Worm (Caenorhabditis elegans) whole organism, mixed stage, embryonic: Measurements from ENCODE around the gene har-1.

Source experiments
- M03D4.4 ChIP-seq: sonication (generic microtip); optimal IDR thresholded peaks from 2 replicates; lab custom pipeline; 2017; ENCODE audit warnings: mild to moderate bottlenecking, missing genetic modification characterization, missing compliant biosample characterization
- blmp-1 ChIP-seq: fragments of 150-350 bp; optimal IDR thresholded peaks from 2 replicates; lab custom pipeline; 2014; ENCODE audit warnings: missing biosample characterization, missing genetic modification characterization
- ceh-39 ChIP-seq: fragments of 150-350 bp; optimal IDR thresholded peaks from 2 replicates; lab custom pipeline; 2014; ENCODE audit warnings: missing biosample characterization, missing genetic modification characterization
- ceh-43 ChIP-seq: fragments of 200-800 bp; sonication (Bioruptor generic); optimal IDR thresholded peaks from 2 replicates; lab custom pipeline; 2018; ENCODE audit warnings: mild to moderate bottlenecking, missing genetic modification characterization, moderate library complexity, missing compliant biosample characterization
- ces-1 ChIP-seq: fragments of 150-350 bp; optimal IDR thresholded peaks from 2 replicates; lab custom pipeline; 2014; ENCODE audit warnings: missing biosample characterization, missing genetic modification reagents, missing genetic modification characterization
- cnd-1 ChIP-seq: fragments of 200-800 bp; sonication (Bioruptor generic); optimal IDR thresholded peaks from 2 replicates; lab custom pipeline; 2018; ENCODE audit warnings: mild to moderate bottlenecking, missing genetic modification characterization, missing compliant biosample characterization
- drap-1 ChIP-seq: fragments of 200-800 bp; sonication (Bioruptor generic); optimal IDR thresholded peaks from 3 replicates; lab custom pipeline; 2018; ENCODE audit warnings: mild to moderate bottlenecking, missing genetic modification characterization, missing compliant biosample characterization
- elt-1 ChIP-seq: sonication (generic microtip); optimal IDR thresholded peaks from 2 replicates; lab custom pipeline; 2017; ENCODE audit warnings: missing genetic modification characterization, mild to moderate bottlenecking, missing compliant biosample characterization, antibody characterized with exemption, moderate library complexity, borderline replicate concordance; ENCODE audit not compliant: insufficient read depth
- hlh-1 ChIP-seq: fragments of 150-350 bp; optimal IDR thresholded peaks from 2 replicates; lab custom pipeline; 2014; ENCODE audit warnings: missing biosample characterization, missing genetic modification reagents, missing genetic modification characterization
- lin-13 ChIP-seq: fragments of 150-350 bp; optimal IDR thresholded peaks from 2 replicates; lab custom pipeline; 2014; ENCODE audit warnings: missing biosample characterization, missing genetic modification characterization
- lin-32 ChIP-seq: fragments of 200-800 bp; sonication (Bioruptor generic); optimal IDR thresholded peaks from 2 replicates; lab custom pipeline; 2018; ENCODE audit warnings: mild to moderate bottlenecking, missing genetic modification characterization, missing compliant biosample characterization
- lsy-2 ChIP-seq: fragments of 150-350 bp; optimal IDR thresholded peaks from 2 replicates; lab custom pipeline; 2014; ENCODE audit warnings: missing biosample characterization, missing genetic modification characterization
- mab-5 ChIP-seq: fragments of 150-350 bp; optimal IDR thresholded peaks from 2 replicates; lab custom pipeline; 2014; ENCODE audit warnings: missing biosample characterization, missing genetic modification characterization
- mep-1 ChIP-seq: fragments of 150-350 bp; optimal IDR thresholded peaks from 2 replicates; lab custom pipeline; 2017; ENCODE audit warnings: missing biosample characterization, missing genetic modification reagents, missing genetic modification characterization, inconsistent platforms
- mls-2 ChIP-seq: sonication (generic microtip); optimal IDR thresholded peaks from 2 replicates; lab custom pipeline; 2016; ENCODE audit warnings: mild to moderate bottlenecking, missing genetic modification characterization, moderate library complexity, missing compliant biosample characterization
- nhr-2 ChIP-seq: fragments of 150-350 bp; optimal IDR thresholded peaks from 2 replicates; lab custom pipeline; 2014; ENCODE audit warnings: missing biosample characterization, missing genetic modification characterization
- nhr-237 ChIP-seq: fragments of 150-350 bp; optimal IDR thresholded peaks from 2 replicates; lab custom pipeline; 2014; ENCODE audit warnings: missing biosample characterization, missing genetic modification characterization
- nhr-28 ChIP-seq: fragments of 150-350 bp; optimal IDR thresholded peaks from 2 replicates; lab custom pipeline; 2014; ENCODE audit warnings: missing biosample characterization, missing genetic modification characterization
- nhr-76 ChIP-seq: sonication (generic microtip); optimal IDR thresholded peaks from 2 replicates; lab custom pipeline; 2017; ENCODE audit warnings: missing biosample characterization, missing genetic modification characterization
- sem-2 ChIP-seq: fragments of 200-800 bp; sonication (Bioruptor generic); optimal IDR thresholded peaks from 2 replicates; lab custom pipeline; 2018; ENCODE audit warnings: mild to moderate bottlenecking, missing genetic modification characterization, missing compliant biosample characterization
- snpc-4 ChIP-seq: fragments of 150-350 bp; optimal IDR thresholded peaks from 2 replicates; lab custom pipeline; 2014; ENCODE audit warnings: missing biosample characterization, missing genetic modification characterization
- tbx-8 ChIP-seq: fragments of 200-800 bp; sonication (Bioruptor generic); optimal IDR thresholded peaks from 2 replicates; lab custom pipeline; 2018; ENCODE audit warnings: mild to moderate bottlenecking, missing genetic modification characterization, moderate library complexity, missing compliant biosample characterization
- unc-62 ChIP-seq: fragments of 150-350 bp; optimal IDR thresholded peaks from 2 replicates; lab custom pipeline; 2014; ENCODE audit warnings: missing biosample characterization, missing genetic modification reagents, missing genetic modification characterization
- zip-8 ChIP-seq: fragments of 150-350 bp; optimal IDR thresholded peaks from 2 replicates; lab custom pipeline; 2014; ENCODE audit warnings: missing biosample characterization, missing genetic modification characterization
- ztf-11 ChIP-seq: fragments of 150-350 bp; optimal IDR thresholded peaks from 2 replicates; lab custom pipeline; 2014; ENCODE audit warnings: missing biosample characterization, missing genetic modification characterization

har-1 gene

ce11 chrIII:4137180-4137579 lies 14.7 kb upstream of the har-1 start:
- TF ChIP-seq ztf-11 (tag; lab: Kevin White, UChicago) = no peak
- TF ChIP-seq mab-5 (tag; lab: Kevin White, UChicago) = no peak
- no peak for TF ChIP-seq snpc-4 (tag; lab: Kevin White, UChicago)

- no peak for TF ChIP-seq nhr-28 (tag; lab: Kevin White, UChicago)
- TF ChIP-seq cnd-1 (tag; lab: Kevin White, UChicago) = no peak
- no peak for TF ChIP-seq nhr-237
- TF ChIP-seq nhr-2 (tag; lab: Kevin White, UChicago) = no peak
- TF ChIP-seq mab-5 (tag; lab: Kevin White, UChicago) = no peak
- no peak for TF ChIP-seq mls-2 (tag; lab: Kevin White, UChicago)
- no peak for TF ChIP-seq tbx-8 (GFP tag; lab: Kevin White, UChicago)
- no peak for TF ChIP-seq sem-2 (GFP tag; lab: Kevin White, UChicago)
- TF ChIP-seq blmp-1 (tag; lab: Kevin White, UChicago) = no peak
- no peak for TF ChIP-seq unc-62 (GFP tag; lab: Kevin White, UChicago)
- no peak for TF ChIP-seq M03D4.4 (tag; lab: Kevin White, UChicago)
- no peak for TF ChIP-seq ces-1 (GFP tag; lab: Kevin White, UChicago)
- TF ChIP-seq mep-1 (tag; lab: Kevin White, UChicago) = no peak
Observed at ce11 chrIII:4143170-4143569, 8.7 kb upstream of the har-1 start.

- TF ChIP-seq ceh-39 (peak; percentile 25), mab-5 (tag; lab: Kevin White, UChicago) (no peak), lsy-2 (tag; lab: Kevin White, UChicago) (peak; percentile 97), lin-13 (tag; lab: Kevin White, UChicago) (no peak), mep-1 (tag; lab: Kevin White, UChicago) (peak; percentile 68), elt-1 (tag; lab: Kevin White, UChicago) (no peak), lin-32 (GFP tag; lab: Kevin White, UChicago) (no peak), nhr-2 (tag; lab: Kevin White, UChicago) (no peak), drap-1 (GFP tag; lab: Kevin White, UChicago) (peak; percentile 3), hlh-1 (no peak), snpc-4 (tag; lab: Kevin White, UChicago) (no peak), blmp-1 (tag; lab: Kevin White, UChicago) (no peak), unc-62 (GFP tag; lab: Kevin White, UChicago) (no peak), nhr-237 (peak; percentile 26)
Observed at ce11 chrIII:4150919-4151318, 935 bp upstream of the har-1 start.

ce11 chrIII:4152309-4152708 lies 455 bp downstream of the har-1 start:
- no peak for TF ChIP-seq nhr-2 (tag; lab: Kevin White, UChicago)
- no peak for TF ChIP-seq mab-5 (tag; lab: Kevin White, UChicago)
- TF ChIP-seq nhr-76 = no peak

ce11 chrIII:4152828-4153227 lies 974 bp downstream of the har-1 start:
- no peak for TF ChIP-seq ces-1 (GFP tag; lab: Kevin White, UChicago)
- TF ChIP-seq nhr-28 (tag; lab: Kevin White, UChicago) = no peak
- no peak for TF ChIP-seq drap-1 (GFP tag; lab: Kevin White, UChicago)
- TF ChIP-seq, all 35 proteins: peak for 0

ce11 chrIII:4153299-4153698 lies 1.4 kb downstream of the har-1 start, which contains the start of gene glod-4:
Gene glod-4, plus strand, starts transcription at chrIII:4153599.
- TF ChIP-seq M03D4.4 (tag; lab: Kevin White, UChicago) (no peak), nhr-28 (tag; lab: Kevin White, UChicago) (no peak), blmp-1 (tag; lab: Kevin White, UChicago) (no peak), elt-1 (tag; lab: Kevin White, UChicago) (no peak), lin-13 (tag; lab: Kevin White, UChicago) (no peak)

ce11 chrIII:4157298-4157697 lies 5.4 kb downstream of the har-1 start, which contains the start of gene C16C10.9:
Gene C16C10.9, minus strand, starts transcription at chrIII:4157398.
- TF ChIP-seq zip-8 (tag; lab: Kevin White, UChicago) = no peak
- TF ChIP-seq ceh-43 (GFP tag; lab: Kevin White, UChicago) = no peak
- no peak for TF ChIP-seq snpc-4 (tag; lab: Kevin White, UChicago)
- TF ChIP-seq nhr-2 (tag; lab: Kevin White, UChicago) = no peak
- TF ChIP-seq ces-1 (GFP tag; lab: Kevin White, UChicago) = no peak
- TF ChIP-seq, all 35 proteins: peak for 0
